Worm (Caenorhabditis elegans): Measurements from ENCODE around the gene dap-3.

ce11 chrII:10598970-10599369, 18.0 kb downstream of the dap-3 start, which contains the start of gene C14A4.9:
- TF ChIP-seq hmbx-1 (tag; optimal IDR thresholded peaks at IDR 0.05): no peak
- no peak for TF ChIP-seq F13C5.2 (tag; optimal IDR thresholded peaks at IDR 0.05)
- TF ChIP-seq tbx-11 (GFP tag; IDR thresholded peaks at IDR 0.05): no peak
- no peak for TF ChIP-seq flt-1 (GFP tag; IDR thresholded peaks at IDR 0.05)
- no peak for TF ChIP-seq sea-1 (GFP tag; conservative IDR thresholded peaks at IDR 0.05)
- no peak for TF ChIP-seq ama-1 (optimal IDR thresholded peaks at IDR 0.05)
- no peak for TF ChIP-seq ceh-36 (tag; optimal IDR thresholded peaks at IDR 0.05)
- TF ChIP-seq scrt-1 (GFP tag; IDR thresholded peaks at IDR 0.05): no peak
- no peak for TF ChIP-seq ets-7 (tag; optimal IDR thresholded peaks at IDR 0.05)
- TF ChIP-seq hmg-4 (GFP tag; optimal IDR thresholded peaks at IDR 0.05): no peak
